Worm (Caenorhabditis elegans) whole organism, early embryonic: Measurements from ENCODE around the gene prmt-1.

ENCODE experiments used
- B0310.2 ChIP-seq: sonication (generic microtip); optimal IDR thresholded peaks from 2 replicates; lab custom pipeline; 2016; ENCODE audit warnings: mild to moderate bottlenecking, missing genetic modification characterization, missing compliant biosample characterization
- aly-1 ChIP-seq: sonication (generic microtip); optimal IDR thresholded peaks from 2 replicates; lab custom pipeline; 2016; ENCODE audit warnings: missing genetic modification characterization, missing compliant biosample characterization
- ama-1 ChIP-seq: fragments of 150-350 bp; optimal IDR thresholded peaks from 2 replicates; lab custom pipeline; 2014
- ceh-13 ChIP-seq: fragments of 200-800 bp; sonication (Bioruptor generic); optimal IDR thresholded peaks from 2 replicates; lab custom pipeline; 2018; ENCODE audit warnings: mild to moderate bottlenecking, missing genetic modification characterization, missing compliant biosample characterization
- ceh-36 ChIP-seq: sonication (generic microtip); optimal IDR thresholded peaks from 2 replicates; lab custom pipeline; 2016; ENCODE audit warnings: missing genetic modification characterization, inconsistent platforms, missing compliant biosample characterization
- ets-7 ChIP-seq: sonication (generic microtip); optimal IDR thresholded peaks from 2 replicates; lab custom pipeline; 2016; ENCODE audit warnings: missing genotype, missing genetic modification characterization, missing compliant biosample characterization
- flt-1 ChIP-seq: fragments of 200-800 bp; sonication (Bioruptor generic); IDR thresholded peaks from 2 replicates; pipeline ENCODE4 v1.3.6; 2022; ENCODE audit warnings: missing genetic modification characterization, missing compliant biosample characterization
- hmbx-1 ChIP-seq: sonication (generic microtip); optimal IDR thresholded peaks from 2 replicates; lab custom pipeline; 2016; ENCODE audit warnings: mild to moderate bottlenecking, missing genetic modification characterization, missing compliant biosample characterization
- hnd-1 ChIP-seq: sonication (generic microtip); optimal IDR thresholded peaks from 2 replicates; lab custom pipeline; 2016; ENCODE audit warnings: missing genetic modification characterization, missing compliant biosample characterization
- pes-1 ChIP-seq: fragments of 200-800 bp; sonication (Bioruptor generic); IDR thresholded peaks from 2 replicates; pipeline ENCODE4 v1.3.6; 2022; ENCODE audit warnings: missing genetic modification reagents, missing genetic modification characterization, missing compliant biosample characterization
- scrt-1 ChIP-seq: fragments of 200-800 bp; sonication (Bioruptor generic); IDR thresholded peaks from 2 replicates; pipeline ENCODE4 v1.3.6; 2022; ENCODE audit warnings: missing genetic modification characterization, missing compliant biosample characterization
- sea-1 ChIP-seq: fragments of 200-800 bp; sonication (Bioruptor generic); conservative IDR thresholded peaks from 2 replicates; pipeline ENCODE4 v1.3.6; 2022; ENCODE audit warnings: missing genetic modification characterization, missing compliant biosample characterization
- tra-4 ChIP-seq: sonication (generic microtip); optimal IDR thresholded peaks from 2 replicates; lab custom pipeline; 2017; ENCODE audit warnings: missing genetic modification characterization, missing compliant biosample characterization

DNA sequence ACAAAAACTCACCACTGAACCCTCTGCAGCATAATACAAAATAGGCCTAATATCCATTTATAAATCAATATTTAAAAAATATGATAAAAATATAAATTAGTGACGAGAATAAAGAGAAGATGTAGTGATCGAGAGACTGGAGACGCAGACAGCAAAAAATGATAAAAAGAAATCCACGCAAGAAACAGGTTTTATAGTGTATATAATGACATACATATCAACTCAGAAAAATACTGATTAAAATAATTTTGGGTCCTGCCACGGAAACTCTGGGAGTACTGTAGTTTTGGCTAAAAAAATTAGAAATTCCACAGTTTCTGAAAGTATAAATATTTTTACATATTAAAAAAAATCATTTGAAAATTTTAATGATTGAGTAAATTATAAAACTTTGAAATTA, 19.8 kb upstream of the prmt-1 start, which contains the start of gene mlt-4:
- TF ChIP-seq hnd-1 (no peak), ceh-13 (GFP tag; lab: Kevin White, UChicago) (no peak), ceh-36 (tag; lab: Kevin White, UChicago) (no peak), tra-4 (tag; lab: Kevin White, UChicago) (no peak), ama-1 (lab: Kevin White, UChicago) (no peak), pes-1 (GFP tag; lab: Robert Waterston, UW) (no peak), hmbx-1 (tag; lab: Kevin White, UChicago) (no peak), scrt-1 (GFP tag; lab: Robert Waterston, UW) (no peak), B0310.2 (tag; lab: Kevin White, UChicago) (no peak), flt-1 (GFP tag; lab: Robert Waterston, UW) (no peak), aly-1 (no peak), ets-7 (tag; lab: Kevin White, UChicago) (no peak), sea-1 (no peak)
